Fruit fly (Drosophila melanogaster): ENCODE results near the gene IM33.
A peak's percentile ranks its signal among the peaks of the same experiment; 100 is the strongest.

IM33 gene

DNA sequence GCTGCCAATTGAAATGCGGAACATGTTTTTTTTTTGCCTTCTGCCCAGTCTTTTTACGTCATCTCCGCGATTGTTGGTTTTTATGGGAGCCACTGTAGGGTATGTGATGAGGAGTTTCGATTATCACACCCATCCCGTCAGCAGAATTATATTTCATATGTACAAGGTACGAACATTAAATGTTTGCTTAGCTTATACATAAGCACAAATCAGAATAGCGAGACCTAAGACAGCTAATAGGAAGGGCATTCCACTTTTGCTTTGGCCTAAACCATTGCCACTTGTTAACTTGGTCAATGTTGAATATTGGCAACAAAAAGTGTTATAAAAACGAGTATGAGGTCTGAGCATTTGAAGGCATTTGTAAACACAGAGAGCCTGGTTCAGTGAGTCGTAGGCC is 6.8 kb upstream of the IM33 start, which contains the start of gene CG2816 (continued):
- TF ChIP-seq dac (GFP tag; optimal IDR thresholded peaks at IDR 0.05) (peak; percentile 68), Eip93F (GFP tag; optimal IDR thresholded peaks at IDR 0.05) (no peak), CG3919 (GFP tag; optimal IDR thresholded peaks at IDR 0.05) (peak; percentile 85), esn (GFP tag; optimal IDR thresholded peaks at IDR 0.05) (peak; percentile 88), Smox (GFP tag; optimal IDR thresholded peaks at IDR 0.05) (peak; percentile 82), fkh (GFP tag; optimal IDR thresholded peaks at IDR 0.05) (peak; percentile 11), CG7368 (GFP tag; optimal IDR thresholded peaks at IDR 0.05) (peak; percentile 80), CG6854 (GFP tag; optimal IDR thresholded peaks at IDR 0.05) (no peak), spab (GFP tag; optimal IDR thresholded peaks at IDR 0.05) (peak; percentile 21), CG15336 (GFP tag; IDR thresholded peaks at IDR 0.05) (peak; percentile 93), fd85E (GFP tag; optimal IDR thresholded peaks at IDR 0.05) (peak; percentile 8), topi (GFP tag; optimal IDR thresholded peaks at IDR 0.05) (peak; percentile 76), salr (GFP tag; optimal IDR thresholded peaks at IDR 0.05) (peak; percentile 32 to 79), cyc (GFP tag; optimal IDR thresholded peaks at IDR 0.05) (peak; percentile 84), CG6276 (GFP tag; optimal IDR thresholded peaks at IDR 0.05) (peak; percentile 90), CG6163 (GFP tag; IDR thresholded peaks at IDR 0.05) (peak; percentile 96), Hr4 (GFP tag; optimal IDR thresholded peaks at IDR 0.05) (peak; percentile 85), Eip78C (GFP tag) (peak; percentile 92), Gug (GFP tag; IDR thresholded peaks at IDR 0.05) (peak; percentile 90), Sox102F (GFP tag; optimal IDR thresholded peaks at IDR 0.05) (peak; percentile 83), CG1621 (tag; optimal IDR thresholded peaks at IDR 0.05) (no peak), CG6792 (GFP tag; optimal IDR thresholded peaks at IDR 0.05) (peak; percentile 81), CG11902 (GFP tag; optimal IDR thresholded peaks at IDR 0.05) (peak; percentile 76), Hr39 (GFP tag; optimal IDR thresholded peaks at IDR 0.05) (peak; percentile 92), Sox14 (GFP tag; optimal IDR thresholded peaks at IDR 0.05) (peak; percentile 88), dsx (GFP tag; optimal IDR thresholded peaks at IDR 0.05; ENCODE audit: poor library complexity, severe bottlenecking) (no peak), CG16779 (tag; optimal IDR thresholded peaks at IDR 0.05) (peak; percentile 56), pdm3 (GFP tag; optimal IDR thresholded peaks at IDR 0.05) (peak; percentile 88), lz (GFP tag; optimal IDR thresholded peaks at IDR 0.05) (peak; percentile 88), net (GFP tag; optimal IDR thresholded peaks at IDR 0.05) (peak; percentile 85), acj6 (GFP tag; optimal IDR thresholded peaks at IDR 0.05) (peak; percentile 84), svp (GFP tag) (peak; percentile 85), CG8319 (GFP tag; optimal IDR thresholded peaks at IDR 0.05) (peak; percentile 28), Hr38 (GFP tag; optimal IDR thresholded peaks at IDR 0.05) (peak; percentile 80), CG3032 (tag; optimal IDR thresholded peaks at IDR 0.05) (no peak)

DNA sequence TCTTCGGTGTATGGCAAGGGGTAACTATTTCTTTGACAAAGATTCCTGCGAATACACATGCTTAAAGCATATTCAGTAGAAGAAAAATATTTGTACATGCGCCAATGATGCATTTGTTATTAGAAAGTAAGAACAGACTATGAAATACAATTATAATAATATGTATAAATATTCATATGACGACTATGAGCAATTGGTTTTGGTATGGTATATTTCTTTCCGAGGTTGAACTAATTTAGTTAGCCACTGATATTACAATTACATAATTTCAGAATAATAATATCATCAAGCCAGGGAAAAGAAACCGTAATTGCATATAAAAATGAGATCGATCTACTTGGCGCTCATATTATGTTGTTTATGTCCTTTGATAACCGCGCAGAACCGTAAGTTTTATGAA is 5.1 kb upstream of the IM33 start, which contains the start of gene CG43145:
Gene CG43145 (plus strand): TSS at position 301 of the 400 bp plus-strand sequence.
- TF ChIP-seq CG6276 (GFP tag; optimal IDR thresholded peaks at IDR 0.05), result no peak

DNA sequence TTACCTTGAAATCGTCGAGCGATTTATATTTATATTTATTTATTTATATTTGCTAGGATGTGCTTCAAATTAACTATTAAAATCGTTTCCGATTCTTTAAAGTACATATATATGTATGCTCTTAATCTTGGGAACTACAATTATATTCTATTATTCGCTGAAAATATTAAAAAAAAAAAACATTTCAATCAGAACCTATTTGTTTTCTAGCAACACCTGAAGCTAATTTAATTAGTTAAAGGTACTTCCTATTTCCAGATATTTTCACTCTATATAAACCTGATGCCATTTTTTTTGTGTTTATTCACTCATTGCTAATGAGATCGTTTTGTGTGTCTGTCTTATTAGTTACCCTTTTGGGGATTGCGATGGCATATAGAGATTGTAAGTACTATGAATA is 4.5 kb upstream of the IM33 start, which contains the start of gene CG42467:
Gene CG42467 (plus strand): TSS at position 301 of the 400 bp plus-strand sequence.
- TF ChIP-seq Blimp-1 (GFP tag; optimal IDR thresholded peaks at IDR 0.05), result no peak
- TF ChIP-seq CG11902 (GFP tag; optimal IDR thresholded peaks at IDR 0.05), result no peak
- no peak for TF ChIP-seq Hr4 (GFP tag; optimal IDR thresholded peaks at IDR 0.05)
- no peak for TF ChIP-seq CG32006 (GFP tag; optimal IDR thresholded peaks at IDR 0.05)
- TF ChIP-seq CG15336 (GFP tag; IDR thresholded peaks at IDR 0.05), result no peak
- no peak for TF ChIP-seq Hr39 (GFP tag; optimal IDR thresholded peaks at IDR 0.05)
- TF ChIP-seq spab (GFP tag; optimal IDR thresholded peaks at IDR 0.05), result no peak
- TF ChIP-seq CG8319 (GFP tag; optimal IDR thresholded peaks at IDR 0.05), result no peak
- TF ChIP-seq topi (GFP tag; optimal IDR thresholded peaks at IDR 0.05), result no peak
- TF ChIP-seq dsx (GFP tag; optimal IDR thresholded peaks at IDR 0.05; ENCODE audit: poor library complexity, severe bottlenecking), result no peak
- TF ChIP-seq cyc (GFP tag; optimal IDR thresholded peaks at IDR 0.05), result no peak
- no peak for TF ChIP-seq CG6276 (GFP tag; optimal IDR thresholded peaks at IDR 0.05)
- TF ChIP-seq CG8632 (GFP tag; optimal IDR thresholded peaks at IDR 0.05), result no peak
